Worm (Caenorhabditis elegans): ENCODE results near the gene sup-10.
"Not testable (repeated sequence)": the region's sequence is repeated elsewhere in the genome, so short reads cannot be mapped to it uniquely, and the experiment has no call there.

sup-10 gene

DNA sequence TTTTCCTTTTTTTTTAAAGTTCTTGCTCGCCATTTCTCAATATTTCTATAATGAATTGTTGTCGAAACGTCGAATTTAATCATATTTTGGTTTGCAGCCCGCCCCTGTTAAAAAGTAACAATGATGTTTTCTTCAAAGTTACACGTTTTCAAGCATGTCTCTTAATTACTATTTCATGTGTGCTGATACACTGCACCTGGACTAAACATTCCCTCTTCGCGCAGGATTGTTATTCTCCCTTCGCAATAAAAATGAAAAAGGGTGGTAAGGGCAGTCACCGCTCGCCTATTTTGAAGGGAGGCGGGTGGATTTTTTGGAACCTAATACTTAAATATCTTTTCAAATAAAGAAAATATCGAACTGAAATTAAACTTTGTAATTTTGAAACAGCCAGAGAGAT is 17.4 kb downstream of the sup-10 start (continued):
- 0 out of 2 replicates have a peak, but pooled peaks have one; percentile 24 for TF ChIP-seq B0336.3 (GFP tag; IDR thresholded peaks at IDR 0.05)
- TF ChIP-seq dpl-1 (GFP tag; optimal IDR thresholded peaks at IDR 0.05): no peak
- peak; percentile 17 for TF ChIP-seq ceh-27 (GFP tag; optimal IDR thresholded peaks at IDR 0.05)
- no peak for TF ChIP-seq B0019.2 (GFP tag; conservative IDR thresholded peaks at IDR 0.05)
- TF ChIP-seq ceh-40 (GFP tag; IDR thresholded peaks at IDR 0.05): no peak
- TF ChIP-seq ztf-28 (GFP tag; IDR thresholded peaks at IDR 0.05): no peak
- no peak for TF ChIP-seq F33H1.4 (GFP tag; IDR thresholded peaks at IDR 0.05)
- TF ChIP-seq dpff-1 (tag; optimal IDR thresholded peaks at IDR 0.05): no peak
- no peak for TF ChIP-seq ztf-22 (GFP tag; optimal IDR thresholded peaks at IDR 0.05)
- no peak for TF ChIP-seq T07F8.4 (tag; optimal IDR thresholded peaks at IDR 0.05)
- 0 out of 2 replicates have a peak, but pooled peaks have one; percentile 37 for TF ChIP-seq lag-1 (GFP tag; IDR thresholded peaks at IDR 0.05)
- TF ChIP-seq ZK185.1 (tag; optimal IDR thresholded peaks at IDR 0.05; ENCODE audit: poor library complexity, severe bottlenecking): peak; percentile 54

DNA sequence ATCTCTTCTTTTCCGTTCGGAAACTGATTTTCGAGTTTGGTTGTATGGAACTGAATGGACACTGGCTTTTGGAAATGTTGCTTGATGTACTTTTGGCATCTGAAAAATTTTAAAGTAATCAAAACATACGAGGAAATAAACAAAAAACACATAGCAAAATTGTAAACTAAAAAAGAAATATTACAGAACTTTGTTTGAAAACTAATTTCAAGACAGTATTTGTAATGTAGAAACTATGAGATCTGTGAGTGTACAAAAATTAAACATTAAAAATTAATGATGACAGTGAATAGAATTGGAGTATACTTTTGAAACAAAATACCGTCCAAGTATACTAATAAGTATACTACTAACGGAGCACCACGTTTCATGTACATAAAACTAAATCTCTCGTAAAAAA is 20.4 kb downstream of the sup-10 start, which contains the start of gene hlh-29:
hlh-29 (minus strand) TSS at position 101 of the 400 bp plus-strand sequence.
- TF ChIP-seq lir-1 (GFP tag; conservative IDR thresholded peaks at IDR 0.05); lsy-27 (tag; optimal IDR thresholded peaks at IDR 0.05; ENCODE audit: borderline replicate concordance, insufficient read depth); ztf-22 (GFP tag; optimal IDR thresholded peaks at IDR 0.05): not testable (repeated sequence)

DNA sequence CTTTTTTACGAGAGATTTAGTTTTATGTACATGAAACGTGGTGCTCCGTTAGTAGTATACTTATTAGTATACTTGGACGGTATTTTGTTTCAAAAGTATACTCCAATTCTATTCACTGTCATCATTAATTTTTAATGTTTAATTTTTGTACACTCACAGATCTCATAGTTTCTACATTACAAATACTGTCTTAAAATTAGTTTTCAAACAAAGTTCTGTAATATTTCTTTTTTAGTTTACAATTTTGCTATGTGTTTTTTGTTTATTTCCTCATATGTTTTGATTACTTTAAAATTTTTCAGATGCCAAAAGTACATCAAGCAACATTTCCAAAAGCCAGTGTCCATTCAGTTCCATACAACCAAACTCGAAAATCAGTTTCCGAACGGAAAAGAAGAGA is 22.6 kb downstream of the sup-10 start, which contains the start of gene hlh-28:
hlh-28 (plus strand) TSS at position 301 of the 400 bp plus-strand sequence.
- TF ChIP-seq hlh-26 (GFP tag; conservative IDR thresholded peaks at IDR 0.05); xnd-1 (tag; optimal IDR thresholded peaks at IDR 0.05); unc-130 (GFP tag; optimal IDR thresholded peaks at IDR 0.05): not testable (repeated sequence)

DNA sequence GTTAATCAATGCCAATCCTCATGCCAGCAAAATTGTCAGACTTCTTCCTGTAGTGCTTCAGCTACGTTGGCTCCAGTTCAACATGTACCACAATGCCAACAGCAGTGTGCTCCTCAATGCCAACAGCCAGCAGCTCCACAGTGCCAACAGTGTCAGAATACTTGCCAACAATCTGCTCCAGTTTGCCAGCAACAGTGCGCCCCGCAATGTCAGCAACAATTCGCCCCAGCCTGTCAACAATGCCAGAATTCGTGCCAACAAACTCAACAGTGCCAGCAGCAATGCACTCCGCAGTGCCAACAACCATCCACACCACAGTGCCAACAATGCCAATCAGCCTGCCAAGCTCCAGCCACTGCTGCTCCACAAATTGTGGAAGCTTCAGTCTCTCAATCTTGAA is 25.6 kb downstream of the sup-10 start:
- TF ChIP-seq atf-7 (tag; optimal IDR thresholded peaks at IDR 0.05) (no peak), rec-8 (tag; optimal IDR thresholded peaks at IDR 0.05) (no peak), zfh-2 (GFP tag; conservative IDR thresholded peaks at IDR 0.05) (peak; percentile 64), ceh-79 (tag; optimal IDR thresholded peaks at IDR 0.05) (no peak)

DNA sequence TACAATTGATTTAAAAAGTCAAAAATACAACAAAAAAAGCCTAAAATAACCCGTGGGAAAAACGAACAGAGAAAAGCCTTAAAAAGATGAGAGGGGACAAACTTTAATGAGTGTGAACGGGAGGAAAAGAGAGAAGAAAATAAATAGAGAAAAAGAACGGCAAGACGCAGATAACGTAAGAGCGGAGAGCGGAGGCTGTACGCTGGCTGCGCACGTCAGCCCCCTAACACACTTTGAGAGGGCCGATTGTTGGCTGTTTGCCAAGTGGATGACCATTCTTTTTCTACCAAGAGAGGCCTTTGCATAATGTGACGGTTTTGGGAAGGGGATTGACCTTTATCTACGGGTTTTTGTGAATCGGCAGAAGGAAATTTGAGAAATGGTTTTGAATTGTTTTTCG is 34.1 kb downstream of the sup-10 start:
- TF ChIP-seq ceh-27 (GFP tag; optimal IDR thresholded peaks at IDR 0.05) (peak; percentile 59), ceh-79 (tag; optimal IDR thresholded peaks at IDR 0.05) (no peak)

DNA sequence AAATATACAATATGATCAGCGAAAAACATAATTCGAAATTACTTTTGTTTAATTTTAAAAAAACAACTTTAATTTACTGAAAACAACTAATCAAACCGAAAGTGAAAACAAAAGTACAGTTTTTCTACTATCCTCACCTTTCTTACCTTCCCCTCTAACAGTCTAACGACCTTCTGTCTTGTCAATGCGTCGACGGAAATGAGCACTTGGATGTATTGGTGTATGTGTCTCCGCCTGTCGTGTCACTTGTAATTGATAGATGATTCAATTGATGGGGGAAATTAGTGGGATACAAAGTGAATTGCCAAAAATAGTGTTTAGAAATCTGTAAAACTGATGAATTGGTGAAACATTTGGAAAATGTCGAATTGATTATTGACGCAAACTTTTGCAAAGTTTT is 35.3 kb downstream of the sup-10 start, which contains the start of gene F31A3.5:
F31A3.5 (minus strand) TSS at position 200 of the 400 bp plus-strand sequence.
- TF ChIP-seq egl-44 (GFP tag; IDR thresholded peaks at IDR 0.05): no peak
- TF ChIP-seq nhr-80 (tag; optimal IDR thresholded peaks at IDR 0.05): peak; percentile 20

DNA sequence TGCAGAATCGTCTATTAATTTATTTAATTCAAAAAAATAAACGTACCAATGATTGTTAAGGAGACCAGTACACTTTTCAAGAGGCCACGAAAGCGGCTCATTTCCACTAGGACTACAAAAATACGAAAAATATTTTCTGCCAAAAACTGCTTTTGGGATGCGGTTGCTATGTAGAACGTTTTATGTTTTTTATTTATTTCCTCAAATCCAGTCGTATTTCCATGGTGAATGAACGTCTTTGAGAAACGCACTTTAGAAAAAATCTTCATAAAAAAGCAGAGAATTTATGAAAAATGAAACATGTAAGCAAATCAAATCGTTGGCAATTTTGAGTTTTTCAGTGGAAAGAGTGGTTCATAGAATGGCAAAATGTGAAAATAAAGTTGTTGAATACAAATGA is 39.2 kb downstream of the sup-10 start, which contains the start of gene F39B3.7:
F39B3.7 (minus strand) TSS at position 101 of the 400 bp plus-strand sequence.
- no peak for TF ChIP-seq snpc-1.1 (tag; optimal IDR thresholded peaks at IDR 0.05; ENCODE audit: insufficient read depth)
- no peak for TF ChIP-seq lir-1 (GFP tag; conservative IDR thresholded peaks at IDR 0.05)
- no peak for TF ChIP-seq mxl-1 (tag; optimal IDR thresholded peaks at IDR 0.05)
- no peak for TF ChIP-seq ets-4 (GFP tag; optimal IDR thresholded peaks at IDR 0.05)
- TF ChIP-seq F39B2.1 (GFP tag; IDR thresholded peaks at IDR 0.05): no peak
- no peak for TF ChIP-seq cebp-1 (GFP tag; IDR thresholded peaks at IDR 0.05)
- no peak for TF ChIP-seq cebp-1 (tag; optimal IDR thresholded peaks at IDR 0.05)
- no peak for TF ChIP-seq rpc-1 (optimal IDR thresholded peaks at IDR 0.05)
- TF ChIP-seq rpc-1 (tag; optimal IDR thresholded peaks at IDR 0.05): no peak
- TF ChIP-seq madf-3 (GFP tag; IDR thresholded peaks at IDR 0.05): no peak
- no peak for TF ChIP-seq lag-1 (GFP tag; IDR thresholded peaks at IDR 0.05)
- TF ChIP-seq ztf-3 (GFP tag; optimal IDR thresholded peaks at IDR 0.05): no peak
- no peak for TF ChIP-seq snpc-3.4 (tag; optimal IDR thresholded peaks at IDR 0.05)
- no peak for TF ChIP-seq ceh-58 (GFP tag; IDR thresholded peaks at IDR 0.05)
- TF ChIP-seq egl-18 (GFP tag; IDR thresholded peaks at IDR 0.05): no peak
- TF ChIP-seq akir-1 (GFP tag; optimal IDR thresholded peaks at IDR 0.05): no peak
- no peak for TF ChIP-seq sea-2 (GFP tag; IDR thresholded peaks at IDR 0.05)
- TF ChIP-seq chd-7 (tag; optimal IDR thresholded peaks at IDR 0.05): no peak

Measured in whole organism, young adult.